Worm (Caenorhabditis elegans) whole organism, late embryonic: ENCODE measurements around the gene fbxa-169.

Experiments used
- ama-1 ChIP-seq: fragments of 150-350 bp; optimal IDR thresholded peaks from 2 replicates; lab custom pipeline; 2014
- nfya-1 ChIP-seq: sonication (generic microtip); optimal IDR thresholded peaks from 2 replicates; lab custom pipeline; 2017; ENCODE audit warnings: missing genetic modification characterization, mild to moderate bottlenecking, missing compliant biosample characterization, antibody characterized with exemption, moderate library complexity
- nhr-232 ChIP-seq: sonication (generic microtip); optimal IDR thresholded peaks from 2 replicates; lab custom pipeline; 2016; ENCODE audit warnings: missing genetic modification characterization, missing compliant biosample characterization
- pag-3 ChIP-seq: sonication (generic microtip); optimal IDR thresholded peaks from 2 replicates; lab custom pipeline; 2016; ENCODE audit warnings: missing compliant biosample characterization, missing genetic modification characterization, borderline replicate concordance

DNA sequence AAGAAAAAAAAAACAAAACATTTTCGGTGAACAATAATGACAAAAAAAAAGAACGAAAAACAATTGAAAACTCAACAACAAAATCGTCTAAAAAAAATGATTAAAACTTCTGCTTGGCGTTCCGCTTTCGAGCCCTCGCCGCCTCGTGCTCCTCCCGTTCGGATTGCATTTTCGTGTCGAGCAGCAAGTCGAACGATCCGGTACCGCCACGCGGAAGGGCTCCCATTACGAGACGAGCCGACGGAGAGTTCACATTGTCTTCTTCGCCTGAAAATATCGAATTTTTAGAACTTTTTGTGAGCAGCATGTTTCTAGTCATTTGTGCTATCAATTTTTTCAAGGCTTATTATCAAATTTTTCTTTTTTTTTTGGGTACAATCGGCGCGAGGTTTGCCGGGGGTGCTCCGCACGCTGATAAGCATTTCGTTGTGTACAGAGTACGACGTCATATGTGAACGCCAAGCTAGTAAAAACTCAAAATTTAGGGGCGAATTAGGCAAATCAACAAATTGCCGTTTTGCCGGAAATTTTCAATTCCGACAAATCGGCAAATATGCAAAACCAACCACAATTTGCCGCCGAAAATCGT lies 22.5 kb downstream of the fbxa-169 start:
- TF ChIP-seq pag-3 (tag; lab: Kevin White, UChicago) (no peak), ama-1 (lab: Kevin White, UChicago) (no peak), nfya-1 (no peak), nhr-232 (tag; lab: Kevin White, UChicago) (no peak)
